Fruit fly (Drosophila melanogaster) Kc167 (cell line): ENCODE results near the gene CG9029.

Experiments
- Myc ChIP-seq: fragments of >200 bp; optimal IDR thresholded peaks from 2 replicates; lab custom pipeline; 2017; ENCODE audit warnings: missing external identifiers
- Sin3A ChIP-seq: fragments of >200 bp; optimal IDR thresholded peaks from 2 replicates; lab custom pipeline; 2018; ENCODE audit warnings: missing external identifiers
- insv ChIP-seq: fragments of >200 bp; optimal IDR thresholded peaks from 3 replicates; lab custom pipeline; 2018; ENCODE audit warnings: missing external identifiers
- psq ChIP-seq: fragments of >200 bp; optimal IDR thresholded peaks from 2 replicates; lab custom pipeline; 2017; ENCODE audit warnings: missing external identifiers

- TF ChIP-seq Myc (lab: Kevin White, UChicago) (no peak), Sin3A (lab: Kevin White, UChicago) (no peak), psq (lab: Kevin White, UChicago) (no peak), insv (lab: Kevin White, UChicago) (no peak)
Measured at dm6 chr2L:5925164-5925563, 39.4 kb downstream of the CG9029 start.
